Worm (Caenorhabditis elegans) whole organism, L3 larva: Measurements from ENCODE around the gene C16D9.8.

Experiments
- ama-1 ChIP-seq: fragments of 150-350 bp; optimal IDR thresholded peaks from 2 replicates; lab custom pipeline; 2018
- ceh-9 ChIP-seq: sonication (generic microtip); optimal IDR thresholded peaks from 2 replicates; lab custom pipeline; 2018; ENCODE audit warnings: missing biosample characterization, missing genetic modification characterization
- elt-2 ChIP-seq: sonication (generic microtip); optimal IDR thresholded peaks from 2 replicates; lab custom pipeline; 2016; ENCODE audit warnings: missing genetic modification reagents, mild to moderate bottlenecking, missing genetic modification characterization, missing compliant biosample characterization
- lin-15B ChIP-seq: fragments of 150-350 bp; optimal IDR thresholded peaks from 2 replicates; lab custom pipeline; 2014; ENCODE audit warnings: missing biosample characterization, missing genetic modification characterization
- lin-39 ChIP-seq: fragments of 150-350 bp; optimal IDR thresholded peaks from 2 replicates; lab custom pipeline; 2018; ENCODE audit warnings: missing biosample characterization, missing genetic modification reagents, missing genetic modification characterization
- pha-4 ChIP-seq: fragments of 150-350 bp; optimal IDR thresholded peaks from 2 replicates; lab custom pipeline; 2014; ENCODE audit warnings: missing biosample characterization, missing genetic modification reagents, missing genetic modification characterization
- sea-2 ChIP-seq: fragments of 150-350 bp; sonication (generic microtip); optimal IDR thresholded peaks from 4 replicates; lab custom pipeline; 2014; ENCODE audit warnings: missing biosample characterization, missing genetic modification reagents, missing genetic modification characterization

ce11 chrV:8238290-8238689 lies 25.1 kb downstream of the C16D9.8 start, which contains the start of gene rol-3:
- TF ChIP-seq lin-39 (tag; lab: Kevin White, UChicago) = no peak
- no peak for TF ChIP-seq sea-2 (GFP tag; lab: Kevin White, UChicago)
- TF ChIP-seq ceh-9 (tag; lab: Kevin White, UChicago) = no peak
- no peak for TF ChIP-seq pha-4
- no peak for TF ChIP-seq lin-15B (tag; lab: Kevin White, UChicago)
- no peak for TF ChIP-seq ama-1 (lab: Kevin White, UChicago)
- no peak for TF ChIP-seq elt-2 (tag; lab: Kevin White, UChicago)
